Worm (Caenorhabditis elegans) whole organism, late embryonic: ENCODE results near the gene cal-5.

ENCODE experiments used
- C08G9.2 ChIP-seq: sonication (generic microtip); optimal IDR thresholded peaks from 2 replicates; lab custom pipeline; 2016; ENCODE audit warnings: mild to moderate bottlenecking, missing genetic modification characterization, moderate library complexity, missing compliant biosample characterization
- C38D4.7 ChIP-seq: fragments of 200-800 bp; sonication (Bioruptor generic); optimal IDR thresholded peaks from 2 replicates; lab custom pipeline; 2018; ENCODE audit warnings: mild to moderate bottlenecking, missing genetic modification characterization, moderate library complexity, missing compliant biosample characterization
- F13H6.1 ChIP-seq: sonication (generic microtip); optimal IDR thresholded peaks from 2 replicates; lab custom pipeline; 2016; ENCODE audit warnings: missing genetic modification characterization, missing compliant biosample characterization
- K02D7.2 ChIP-seq: sonication (generic microtip); optimal IDR thresholded peaks from 2 replicates; lab custom pipeline; 2017; ENCODE audit warnings: mild to moderate bottlenecking, missing genetic modification characterization, missing compliant biosample characterization
- K09A11.1 ChIP-seq: sonication (generic microtip); optimal IDR thresholded peaks from 2 replicates; lab custom pipeline; 2017; ENCODE audit warnings: antibody characterized with exemption, mild to moderate bottlenecking, missing genetic modification characterization, missing compliant biosample characterization; ENCODE audit not compliant: insufficient read depth
- Y22D7AL.16 ChIP-seq: sonication (generic microtip); optimal IDR thresholded peaks from 2 replicates; lab custom pipeline; 2016; ENCODE audit warnings: missing genetic modification characterization, missing compliant biosample characterization
- ceh-19 ChIP-seq: fragments of 200-800 bp; sonication (Bioruptor generic); optimal IDR thresholded peaks from 2 replicates; lab custom pipeline; 2018; ENCODE audit warnings: mild to moderate bottlenecking, missing genetic modification characterization, missing compliant biosample characterization
- ceh-22 ChIP-seq: sonication (generic microtip); optimal IDR thresholded peaks from 2 replicates; lab custom pipeline; 2017; ENCODE audit warnings: missing biosample characterization, missing genetic modification characterization
- ceh-24 ChIP-seq: sonication (generic microtip); optimal IDR thresholded peaks from 2 replicates; lab custom pipeline; 2016; ENCODE audit warnings: mild to moderate bottlenecking, missing genetic modification characterization, missing compliant biosample characterization
- ceh-31 ChIP-seq: sonication (generic microtip); optimal IDR thresholded peaks from 2 replicates; lab custom pipeline; 2016; ENCODE audit warnings: missing genetic modification characterization, missing compliant biosample characterization
- ceh-34 ChIP-seq: sonication (generic microtip); optimal IDR thresholded peaks from 2 replicates; lab custom pipeline; 2016; ENCODE audit warnings: mild to moderate bottlenecking, missing genetic modification characterization, missing compliant biosample characterization
- ceh-45 ChIP-seq: fragments of 200-800 bp; sonication (Bioruptor generic); IDR thresholded peaks from 2 replicates; pipeline ENCODE4 v1.3.6; 2022; ENCODE audit warnings: missing genetic modification reagents, missing genetic modification characterization, missing compliant biosample characterization
- ceh-6 ChIP-seq: fragments of 200-800 bp; sonication (Bioruptor generic); optimal IDR thresholded peaks from 2 replicates; lab custom pipeline; 2018; ENCODE audit warnings: mild to moderate bottlenecking, missing genetic modification characterization, missing compliant biosample characterization
- ceh-9 ChIP-seq: sonication (generic microtip); optimal IDR thresholded peaks from 2 replicates; lab custom pipeline; 2016; ENCODE audit warnings: mild to moderate bottlenecking, missing genetic modification characterization, inconsistent platforms, missing compliant biosample characterization
- che-1 ChIP-seq: sonication (generic microtip); optimal IDR thresholded peaks from 2 replicates; lab custom pipeline; 2016; ENCODE audit warnings: mild to moderate bottlenecking, missing genetic modification characterization, missing compliant biosample characterization
- elt-2 ChIP-seq: sonication (generic microtip); optimal IDR thresholded peaks from 2 replicates; lab custom pipeline; 2016; ENCODE audit warnings: missing genetic modification reagents, missing genetic modification characterization, missing compliant biosample characterization
- elt-4 ChIP-seq: sonication (generic microtip); optimal IDR thresholded peaks from 2 replicates; lab custom pipeline; 2016; ENCODE audit warnings: missing genetic modification characterization, missing compliant biosample characterization
- ets-4 ChIP-seq: sonication (generic microtip); optimal IDR thresholded peaks from 2 replicates; lab custom pipeline; 2016; ENCODE audit warnings: missing genetic modification characterization, missing compliant biosample characterization
- eyg-1 ChIP-seq: sonication (generic microtip); optimal IDR thresholded peaks from 2 replicates; lab custom pipeline; 2016; ENCODE audit warnings: missing genotype, missing genetic modification characterization, missing compliant biosample characterization
- fax-1 ChIP-seq: sonication (generic microtip); optimal IDR thresholded peaks from 2 replicates; lab custom pipeline; 2016; ENCODE audit warnings: missing genotype, missing genetic modification characterization, missing compliant biosample characterization
- fkh-6 ChIP-seq: sonication (generic microtip); optimal IDR thresholded peaks from 2 replicates; lab custom pipeline; 2016; ENCODE audit warnings: missing genetic modification characterization, missing compliant biosample characterization
- gmeb-2 ChIP-seq: sonication (generic microtip); optimal IDR thresholded peaks from 2 replicates; lab custom pipeline; 2016; ENCODE audit warnings: missing genetic modification characterization, inconsistent platforms, missing compliant biosample characterization
- hlh-13 ChIP-seq: fragments of 200-800 bp; sonication (Bioruptor generic); optimal IDR thresholded peaks from 2 replicates; lab custom pipeline; 2018; ENCODE audit warnings: mild to moderate bottlenecking, missing genetic modification characterization, missing compliant biosample characterization
- hlh-30 ChIP-seq: sonication (generic microtip); optimal IDR thresholded peaks from 2 replicates; lab custom pipeline; 2017; ENCODE audit warnings: antibody characterized with exemption, missing genetic modification characterization, missing compliant biosample characterization; ENCODE audit not compliant: insufficient read depth
- hlh-6 ChIP-seq: sonication (generic microtip); optimal IDR thresholded peaks from 2 replicates; lab custom pipeline; 2016; ENCODE audit warnings: missing genotype, missing genetic modification characterization, missing compliant biosample characterization
- hlh-8 ChIP-seq: sonication (generic microtip); optimal IDR thresholded peaks from 2 replicates; lab custom pipeline; 2016; ENCODE audit warnings: missing genotype, missing genetic modification characterization, missing compliant biosample characterization
- lim-6 ChIP-seq: sonication (generic microtip); optimal IDR thresholded peaks from 2 replicates; lab custom pipeline; 2016; ENCODE audit warnings: missing genetic modification characterization, missing compliant biosample characterization
- lin-11 ChIP-seq: fragments of 200-800 bp; sonication (Bioruptor generic); optimal IDR thresholded peaks from 2 replicates; lab custom pipeline; 2018; ENCODE audit warnings: mild to moderate bottlenecking, missing genetic modification characterization, missing compliant biosample characterization
- madf-2 ChIP-seq: sonication (generic microtip); optimal IDR thresholded peaks from 2 replicates; lab custom pipeline; 2017; ENCODE audit warnings: missing genetic modification characterization, missing compliant biosample characterization
- mec-3 ChIP-seq: sonication (generic microtip); optimal IDR thresholded peaks from 2 replicates; lab custom pipeline; 2016; ENCODE audit warnings: borderline replicate concordance, missing genetic modification characterization, missing compliant biosample characterization
- npax-4 ChIP-seq: sonication (generic microtip); optimal IDR thresholded peaks from 2 replicates; lab custom pipeline; 2016; ENCODE audit warnings: missing genetic modification characterization, missing compliant biosample characterization
- pag-3 ChIP-seq: sonication (generic microtip); optimal IDR thresholded peaks from 2 replicates; lab custom pipeline; 2016; ENCODE audit warnings: missing compliant biosample characterization, missing genetic modification characterization, borderline replicate concordance
- pat-9 ChIP-seq: fragments of 200-800 bp; sonication (Bioruptor generic); optimal IDR thresholded peaks from 2 replicates; lab custom pipeline; 2018; ENCODE audit warnings: mild to moderate bottlenecking, missing genetic modification characterization, moderate library complexity, missing compliant biosample characterization
- pqm-1 ChIP-seq: sonication (generic microtip); optimal IDR thresholded peaks from 2 replicates; lab custom pipeline; 2016; ENCODE audit warnings: missing genetic modification characterization, missing compliant biosample characterization
- ref-2 ChIP-seq: sonication (generic microtip); optimal IDR thresholded peaks from 2 replicates; lab custom pipeline; 2016; ENCODE audit warnings: missing genetic modification characterization, missing compliant biosample characterization
- sdc-2 ChIP-seq: sonication (generic microtip); optimal IDR thresholded peaks from 2 replicates; lab custom pipeline; 2016; ENCODE audit warnings: missing genotype, missing genetic modification characterization, missing compliant biosample characterization
- sox-2 ChIP-seq: fragments of 200-800 bp; sonication (Bioruptor generic); IDR thresholded peaks from 2 replicates; pipeline ENCODE4 v1.3.6; 2022; ENCODE audit warnings: missing genetic modification reagents, missing genetic modification characterization, missing compliant biosample characterization
- sox-4 ChIP-seq: sonication (generic microtip); optimal IDR thresholded peaks from 2 replicates; lab custom pipeline; 2017; ENCODE audit warnings: mild to moderate bottlenecking, missing genetic modification characterization, inconsistent platforms, missing compliant biosample characterization
- syd-9 ChIP-seq: sonication (generic microtip); optimal IDR thresholded peaks from 2 replicates; lab custom pipeline; 2016; ENCODE audit warnings: mild to moderate bottlenecking, missing genetic modification characterization, moderate library complexity, missing compliant biosample characterization
- tbx-2 ChIP-seq: sonication (generic microtip); optimal IDR thresholded peaks from 2 replicates; lab custom pipeline; 2016; ENCODE audit warnings: missing genetic modification characterization, missing compliant biosample characterization
- ttx-3 ChIP-seq: sonication (generic microtip); optimal IDR thresholded peaks from 2 replicates; lab custom pipeline; 2016; ENCODE audit warnings: missing genetic modification reagents, missing genetic modification characterization, missing compliant biosample characterization
- unc-42 ChIP-seq: sonication (generic microtip); optimal IDR thresholded peaks from 2 replicates; lab custom pipeline; 2016; ENCODE audit warnings: missing genotype, missing genetic modification characterization, missing compliant biosample characterization
- ztf-16 ChIP-seq: sonication (generic microtip); optimal IDR thresholded peaks from 2 replicates; lab custom pipeline; 2017; ENCODE audit warnings: missing genetic modification characterization, missing compliant biosample characterization

Gene cal-5

DNA sequence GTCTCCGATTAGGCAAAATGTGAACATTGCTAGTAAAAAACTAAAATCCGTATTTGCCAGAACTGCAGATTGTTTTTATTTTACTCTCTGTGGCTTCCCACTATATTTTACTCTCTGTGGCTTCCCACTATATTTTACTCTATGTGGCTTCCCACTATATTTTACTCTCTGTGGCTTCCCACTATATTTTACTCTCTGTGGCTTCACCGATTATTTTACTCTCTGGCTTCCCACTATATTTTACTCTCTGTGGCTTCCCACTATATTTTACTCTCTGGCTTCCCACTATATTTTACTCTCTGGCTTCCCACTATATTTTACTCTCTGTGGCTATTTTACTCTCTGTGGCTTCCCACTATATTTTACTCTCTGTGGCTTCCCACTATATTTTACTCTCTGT is 21.6 kb downstream of the cal-5 start:
- TF ChIP-seq lin-11: peak; percentile 79
- peak; percentile 25 for TF ChIP-seq ceh-34
- TF ChIP-seq pag-3 (tag; lab: Kevin White, UChicago): peak; percentile 83
- TF ChIP-seq ceh-6: peak; percentile 59
- TF ChIP-seq elt-4 (tag; lab: Kevin White, UChicago): peak; percentile 80
- TF ChIP-seq hlh-13 (GFP tag; lab: Kevin White, UChicago): peak; percentile 89
- TF ChIP-seq C08G9.2 (tag; lab: Kevin White, UChicago): peak; percentile 39
- peak; percentile 56 for TF ChIP-seq ref-2 (tag; lab: Kevin White, UChicago)
- peak; percentile 79 for TF ChIP-seq che-1 (tag; lab: Kevin White, UChicago)
- TF ChIP-seq ttx-3 (tag; lab: Kevin White, UChicago): peak; percentile 15
- peak; percentile 87 for TF ChIP-seq pqm-1 (tag; lab: Kevin White, UChicago)
- TF ChIP-seq elt-2: peak; percentile 29
- peak; percentile 68 for TF ChIP-seq lim-6 (tag; lab: Kevin White, UChicago)
- peak; percentile 38 for TF ChIP-seq sdc-2 (tag; lab: Kevin White, UChicago)
- peak; percentile 18 for TF ChIP-seq unc-42 (tag; lab: Kevin White, UChicago)
- peak; percentile 34 for TF ChIP-seq C38D4.7 (GFP tag; lab: Kevin White, UChicago)
- TF ChIP-seq ceh-19 (GFP tag; lab: Kevin White, UChicago): peak; percentile 73
- peak; percentile 28 for TF ChIP-seq mec-3 (tag; lab: Kevin White, UChicago)
- peak; percentile 31 for TF ChIP-seq npax-4 (tag; lab: Kevin White, UChicago)
- TF ChIP-seq fkh-6 (tag; lab: Kevin White, UChicago): peak; percentile 84
- peak; percentile 76 for TF ChIP-seq sox-4 (tag; lab: Kevin White, UChicago)
- TF ChIP-seq hlh-6: peak; percentile 84
- TF ChIP-seq F13H6.1 (tag; lab: Kevin White, UChicago): peak; percentile 66
- peak; percentile 66 for TF ChIP-seq gmeb-2 (tag; lab: Kevin White, UChicago)
- TF ChIP-seq ztf-16 (tag; lab: Kevin White, UChicago): peak; percentile 1
- peak; percentile 34 for TF ChIP-seq ets-4 (tag; lab: Kevin White, UChicago)
- peak; percentile 93 for TF ChIP-seq tbx-2 (tag; lab: Kevin White, UChicago)
- TF ChIP-seq eyg-1: peak; percentile 37
- TF ChIP-seq hlh-8 (tag; lab: Kevin White, UChicago): peak; percentile 79
- TF ChIP-seq pat-9 (tag; lab: Kevin White, UChicago): peak; percentile 77
- peak; percentile 92 for TF ChIP-seq Y22D7AL.16
- TF ChIP-seq fax-1 (tag; lab: Kevin White, UChicago): peak; percentile 56
- peak; percentile 95 for TF ChIP-seq madf-2 (tag; lab: Kevin White, UChicago)
- peak; percentile 74 for TF ChIP-seq K02D7.2

DNA sequence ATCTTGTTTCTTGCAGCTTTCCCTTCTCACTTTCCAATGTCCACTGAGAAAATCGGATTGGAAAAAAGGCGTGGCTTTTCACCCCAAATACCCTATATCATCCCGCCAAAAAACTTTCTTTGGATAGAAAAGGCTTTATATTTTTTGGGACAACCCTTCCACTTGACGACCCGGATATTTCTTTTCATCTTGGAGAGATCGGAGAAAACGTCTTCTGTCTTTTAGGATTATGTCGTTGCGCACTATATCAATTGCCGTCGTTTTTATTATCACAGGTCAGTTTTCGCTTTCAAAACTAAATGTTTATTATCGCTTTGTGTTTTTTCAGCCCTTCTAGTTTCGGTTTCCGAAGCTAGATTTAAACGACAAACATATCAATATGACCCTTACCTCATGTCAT is 33.9 kb downstream of the cal-5 start, which contains the start of gene Y64H9A.2:
TSS of gene Y64H9A.2 (plus strand) at position 90 of the 400 bp plus-strand sequence.
- no peak for TF ChIP-seq K09A11.1 (tag; lab: Kevin White, UChicago)
- TF ChIP-seq ceh-34: no peak
- no peak for TF ChIP-seq ceh-9 (tag; lab: Kevin White, UChicago)
- no peak for TF ChIP-seq ceh-22 (tag; lab: Kevin White, UChicago)
- TF ChIP-seq ceh-24 (tag; lab: Kevin White, UChicago): no peak
- TF ChIP-seq hlh-30 (tag; lab: Kevin White, UChicago): no peak
- no peak for TF ChIP-seq ceh-31 (tag; lab: Kevin White, UChicago)
- TF ChIP-seq pqm-1 (tag; lab: Kevin White, UChicago): no peak
- no peak for TF ChIP-seq sox-2 (GFP tag; lab: Robert Waterston, UW)
- TF ChIP-seq npax-4 (tag; lab: Kevin White, UChicago): no peak
- no peak for TF ChIP-seq ceh-45 (GFP tag; lab: Robert Waterston, UW)
- TF ChIP-seq syd-9 (tag; lab: Kevin White, UChicago): no peak
- TF ChIP-seq, all 69 proteins: peak for 0
